Fruit fly (Drosophila melanogaster) whole organism, embryonic: ENCODE data around the gene sqh.
A peak's percentile ranks its signal among the peaks of the same experiment; 100 is the strongest.

Experiments
- B-H1 ChIP-seq: fragments of 200-800 bp; sonication (Bioruptor generic); IDR thresholded peaks from 3 replicates; pipeline ENCODE4 v1.3.6; 2022; ENCODE audit warnings: missing biosample characterization, missing genetic modification characterization
- CG11247 ChIP-seq: fragments of 200-800 bp; sonication (Bioruptor generic); IDR thresholded peaks from 2 replicates; pipeline ENCODE4 v1.3.6; 2022; ENCODE audit warnings: missing biosample characterization, missing genetic modification characterization
- CG17385 ChIP-seq: fragments of 200-800 bp; sonication (Bioruptor generic); optimal IDR thresholded peaks from 3 replicates; lab custom pipeline; 2018; ENCODE audit warnings: missing biosample characterization, mild to moderate bottlenecking, missing genetic modification characterization
- CG6175 ChIP-seq: fragments of 200-800 bp; sonication (Bioruptor generic); IDR thresholded peaks from 3 replicates; pipeline ENCODE4 v1.3.6; 2022; ENCODE audit warnings: missing biosample characterization, missing genetic modification characterization
- Fer1 ChIP-seq: fragments of 200-800 bp; sonication (Bioruptor generic); optimal IDR thresholded peaks from 2 replicates; lab custom pipeline; 2017; ENCODE audit warnings: missing biosample characterization, mild to moderate bottlenecking, missing genetic modification characterization
- Fer3 ChIP-seq: fragments of 200-800 bp; sonication (Bioruptor generic); optimal IDR thresholded peaks from 2 replicates; lab custom pipeline; 2018; ENCODE audit warnings: missing biosample characterization, mild to moderate bottlenecking, missing genetic modification characterization, moderate library complexity
- danr ChIP-seq: fragments of 200-800 bp; sonication (Bioruptor generic); IDR thresholded peaks from 2 replicates; pipeline ENCODE4 v1.3.6; 2022; ENCODE audit warnings: missing biosample characterization, missing genetic modification characterization
- pan ChIP-seq, 4 experiments: fragments of >200 bp in 3 of 4; fragments of 200-800 bp in 1 of 4; sonication (Bioruptor generic) in 1 of 4; optimal IDR thresholded peaks in 3 of 4; IDR thresholded peaks in 1 of 4; 2 replicates each; pipeline versions ENCODE4 v1.3.6 to Lab custom; 2017 to 2022; ENCODE audit warnings: missing biosample characterization in 2 of 4, missing genetic modification characterization in 2 of 4, mixed read lengths in 1 of 4
- slp2 ChIP-seq: fragments of 200-800 bp; sonication (Bioruptor generic); optimal IDR thresholded peaks from 2 replicates; lab custom pipeline; 2016; ENCODE audit warnings: missing biosample characterization, missing genetic modification characterization

Gene sqh

DNA sequence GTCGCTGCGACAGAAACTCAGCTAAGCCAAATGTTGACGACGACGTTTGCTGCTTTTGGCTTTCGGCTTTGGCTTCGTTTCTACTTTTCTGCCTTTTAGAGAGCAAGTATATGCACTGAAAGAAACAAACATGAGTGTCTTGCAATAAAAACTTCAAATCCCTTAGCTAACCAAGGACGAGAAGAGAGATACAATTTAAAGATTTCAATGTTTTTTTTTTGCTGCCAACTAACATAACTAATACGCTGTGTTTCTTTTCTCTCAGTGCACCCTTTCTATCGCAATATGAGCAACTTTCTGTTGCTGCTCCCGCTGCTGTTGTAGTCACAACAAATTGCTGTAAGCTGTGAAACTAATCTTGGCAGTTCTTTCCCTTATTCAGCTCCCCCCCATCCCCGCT, 45.5 kb downstream of the sqh start (continued):
- TF ChIP-seq CG11247 (peak; percentile 55), CG17385 (peak; percentile 27), CG6175 (GFP tag; lab: Robert Waterston, UW) (0 out of 3 replicates have a peak, but pooled peaks have one; percentile 19), Fer1 (GFP tag; lab: Kevin White, UChicago) (peak; percentile 55), pan (optimal IDR thresholded peaks at IDR 0.05; lab: Kevin White, UChicago) (no peak), pan (GFP tag; optimal IDR thresholded peaks at IDR 0.05 in 1 of 2, IDR thresholded peaks at IDR 0.05 in 1 of 2) (peak in 1 of 2 experiments; percentile 51), Fer3 (tag; lab: Kevin White, UChicago) (peak; percentile 45), danr (GFP tag; lab: Robert Waterston, UW) (0 out of 2 replicates have a peak, but pooled peaks have one; percentile 30), B-H1 (GFP tag; lab: Robert Waterston, UW) (peak; percentile 56), slp2 (peak; percentile 6)
- TF ChIP-seq, all 482 proteins: peak for 150
